Worm (Caenorhabditis elegans) whole organism, L4/young adult: ENCODE measurements around the gene F01D5.2.
A peak's percentile ranks its signal among the peaks of the same experiment; 100 is the strongest.

Source experiments
- dao-5 ChIP-seq: sonication (generic microtip); optimal IDR thresholded peaks from 2 replicates; lab custom pipeline; 2016; ENCODE audit warnings: missing genotype, missing genetic modification characterization, moderate library complexity, missing compliant biosample characterization
- him-1 ChIP-seq: sonication (generic microtip); optimal IDR thresholded peaks from 2 replicates; lab custom pipeline; 2016; ENCODE audit warnings: missing genotype, missing genetic modification reagents, missing genetic modification characterization, missing compliant biosample characterization

DNA sequence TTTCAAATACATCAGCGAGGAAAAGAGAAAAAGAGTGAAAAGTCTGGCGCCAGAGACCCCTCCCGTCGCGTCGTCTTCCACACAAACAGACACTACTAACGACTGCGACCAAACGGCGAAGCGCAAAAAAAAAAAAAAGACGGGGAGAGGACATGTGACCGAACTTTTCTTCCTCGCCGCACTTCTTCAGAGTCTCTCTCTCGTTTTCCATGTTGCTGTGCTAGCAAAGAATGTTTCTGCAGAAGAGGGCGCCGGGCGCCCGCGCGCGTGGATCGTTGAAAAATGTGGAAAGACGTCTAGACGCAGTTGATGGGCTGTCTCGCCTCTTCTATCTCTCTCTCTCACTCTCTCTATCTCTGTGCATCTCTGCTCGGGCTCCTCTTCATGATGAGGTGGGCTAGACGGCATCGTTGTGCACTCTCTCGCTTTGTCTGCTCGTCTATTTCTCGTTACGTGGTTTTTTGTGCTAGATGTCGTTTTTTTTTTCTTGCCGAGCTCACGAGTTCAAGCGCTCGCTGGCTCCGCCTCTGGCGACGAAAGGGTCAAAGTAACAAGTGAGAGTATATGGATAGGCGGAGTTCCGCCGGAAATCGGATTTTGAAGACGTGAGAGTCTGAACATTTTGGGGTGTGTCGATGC, 41.5 kb upstream of the F01D5.2 start:
- TF ChIP-seq dao-5 (tag; lab: Kevin White, UChicago) (peak; percentile 19), him-1 (tag; lab: Kevin White, UChicago) (peak; percentile 91)
